Fruit fly (Drosophila melanogaster) ovary, adult (tissue): ENCODE results near the gene Irk3.

Experiments
- CG17801 ChIP-seq: fragments of 200-800 bp; optimal IDR thresholded peaks from 2 replicates; lab custom pipeline; 2019; ENCODE audit warnings: missing biosample characterization, mild to moderate bottlenecking, missing genetic modification characterization, moderate library complexity; ENCODE audit not compliant: partially characterized antibody

The Irk3 gene

DNA sequence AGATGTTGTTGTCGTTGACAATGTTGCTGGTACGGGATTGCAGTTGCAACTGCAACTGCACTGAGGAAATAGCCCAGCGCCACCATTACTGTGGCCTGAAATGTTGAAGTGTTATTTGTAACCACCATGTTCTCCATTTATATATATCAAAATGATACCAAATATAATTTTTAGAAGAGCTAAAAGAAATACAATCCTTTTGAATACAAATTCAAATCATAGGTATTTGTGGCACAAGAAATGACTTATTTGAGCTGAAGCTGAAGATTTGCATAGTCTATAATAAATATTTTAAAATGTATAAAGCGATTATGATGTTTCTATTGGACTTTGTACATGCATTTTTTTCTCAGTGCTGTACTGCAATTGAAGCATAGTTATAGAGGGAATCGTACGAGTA lies 6.0 kb upstream of the Irk3 start:
- TF ChIP-seq CG17801 (GFP tag; lab: Kevin White, UChicago): no peak

DNA sequence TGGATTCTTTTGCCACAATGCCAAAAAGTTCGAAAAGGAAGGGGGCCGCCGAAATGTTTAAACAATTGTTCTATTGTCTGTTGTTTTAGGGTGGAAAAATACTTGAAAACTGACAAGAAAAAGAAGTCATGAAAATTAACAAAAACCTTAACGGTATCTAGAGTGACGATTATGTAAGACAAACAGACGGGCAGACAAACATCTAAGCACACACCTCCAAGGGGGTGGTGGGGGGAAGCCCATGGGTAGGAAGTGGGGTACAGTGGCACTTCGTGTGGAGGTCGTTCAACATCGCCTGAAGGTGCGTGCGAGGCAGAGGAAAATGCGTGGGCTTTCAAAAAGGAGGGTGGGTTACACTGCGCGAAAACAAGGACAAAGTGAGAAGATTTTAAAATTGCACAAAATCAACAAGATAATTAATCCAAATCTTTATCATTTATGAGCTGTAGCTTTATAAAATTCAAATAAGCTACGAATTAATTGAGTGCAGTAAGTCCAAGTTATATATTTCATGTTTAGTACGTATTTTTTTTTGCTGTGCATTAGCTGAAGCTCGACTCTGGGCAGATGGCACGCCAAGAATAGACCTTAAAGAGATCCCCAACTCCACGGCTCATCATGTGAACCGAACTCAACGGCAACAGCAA lies 3.9 kb upstream of the Irk3 start:
- no peak for TF ChIP-seq CG17801 (GFP tag; lab: Kevin White, UChicago)

DNA sequence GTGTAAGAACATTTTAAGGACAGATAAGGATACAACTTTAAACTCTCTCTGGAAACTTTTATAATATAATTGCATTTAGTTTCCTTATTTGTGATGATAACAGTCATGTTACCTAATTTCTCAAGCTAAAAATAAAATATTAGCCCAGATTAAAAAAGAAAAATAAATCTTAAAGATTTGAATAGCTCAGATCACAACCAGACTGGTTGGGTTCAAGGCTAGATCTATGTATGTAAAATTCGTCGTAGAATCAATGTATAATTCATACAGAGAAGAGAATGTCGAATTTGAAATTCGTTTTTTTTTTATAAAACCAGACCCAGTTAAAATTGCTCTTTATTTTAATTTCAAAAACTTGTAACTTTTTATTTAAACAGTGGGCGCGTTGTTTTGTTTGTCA lies 538 bp upstream of the Irk3 start:
- TF ChIP-seq CG17801 (GFP tag; lab: Kevin White, UChicago): no peak

DNA sequence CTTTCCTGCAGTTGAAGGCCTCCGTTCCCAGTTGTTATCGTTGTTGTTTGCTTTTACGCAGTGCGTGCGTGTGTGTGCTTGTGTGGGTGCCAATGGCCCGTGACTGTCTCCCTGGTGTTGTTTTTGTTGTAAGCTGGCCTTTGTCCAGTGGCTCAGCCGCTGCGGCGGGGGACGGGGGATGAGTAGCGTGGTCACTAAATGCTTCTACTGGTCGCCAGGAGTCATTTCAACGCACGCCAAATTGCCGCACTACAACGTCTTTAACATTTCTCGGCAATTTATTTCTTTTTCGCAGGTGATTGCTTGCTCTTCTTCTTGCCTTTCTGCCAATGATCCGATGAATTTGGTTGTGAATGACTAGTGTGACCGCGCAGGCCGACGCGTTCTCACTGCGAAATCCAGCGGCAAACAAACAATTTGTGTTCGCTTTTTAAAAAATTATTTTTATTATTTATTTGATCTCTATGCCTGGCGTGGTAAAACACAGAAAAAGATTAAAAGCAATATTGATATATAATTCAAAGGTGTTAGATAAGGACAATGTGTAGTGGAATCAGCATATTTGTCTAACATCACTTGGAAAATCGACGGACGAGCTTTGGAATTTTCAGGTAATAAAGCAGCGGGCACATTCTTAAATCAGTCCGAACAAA lies 5.2 kb downstream of the Irk3 start, which contains the start of the genes Faf2 and Grip71:
Gene Faf2 (minus strand): TSS at position 450 of the 653 bp plus-strand sequence.
Gene Grip71 (plus strand): TSS at position 608 of the 653 bp plus-strand sequence.
- TF ChIP-seq CG17801 (GFP tag; lab: Kevin White, UChicago): peak; percentile 73

DNA sequence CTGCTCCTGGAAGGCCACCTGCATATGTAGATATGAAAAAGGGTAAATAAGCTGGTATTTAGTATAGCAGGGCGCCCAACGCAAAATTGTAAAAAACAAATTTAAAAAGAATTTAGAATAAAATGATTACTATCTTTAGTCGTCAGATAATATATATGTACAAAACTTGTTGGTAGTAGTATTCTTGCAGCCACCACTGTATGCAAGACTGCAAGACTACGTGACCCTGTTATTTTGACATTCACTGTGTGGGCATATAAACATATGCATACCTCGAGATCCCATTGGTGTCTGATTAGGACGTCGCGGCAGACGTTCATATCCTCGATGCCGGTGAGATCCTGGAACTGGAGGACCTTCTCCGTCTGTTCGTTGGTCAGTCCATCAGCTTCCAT lies 5.7 kb downstream of the Irk3 start:
- no peak for TF ChIP-seq CG17801 (GFP tag; lab: Kevin White, UChicago)

DNA sequence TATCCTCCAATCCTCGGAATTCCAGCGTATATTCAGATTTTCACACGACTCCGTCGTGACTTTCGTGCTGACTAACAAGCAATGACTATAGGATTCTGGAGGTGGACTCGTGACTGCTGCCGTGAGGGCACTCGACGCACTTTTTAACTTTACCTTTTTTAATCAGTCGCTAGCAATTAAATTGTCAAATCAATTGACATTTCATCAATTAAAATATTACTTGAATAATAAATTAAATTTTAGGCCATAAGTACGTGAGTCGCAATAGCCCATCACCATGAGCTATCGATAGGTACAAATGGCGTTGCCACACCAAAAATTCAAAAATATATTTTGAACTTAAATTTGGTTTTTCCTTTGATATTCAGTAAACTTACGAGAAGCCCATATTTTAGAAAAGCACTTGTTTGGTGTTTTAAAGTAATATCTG lies 7.9 kb downstream of the Irk3 start, which contains the start of gene Jwa:
Gene Jwa (minus strand): TSS at position 87 of the 430 bp plus-strand sequence.
- peak; percentile 73 for TF ChIP-seq CG17801 (GFP tag; lab: Kevin White, UChicago)

DNA sequence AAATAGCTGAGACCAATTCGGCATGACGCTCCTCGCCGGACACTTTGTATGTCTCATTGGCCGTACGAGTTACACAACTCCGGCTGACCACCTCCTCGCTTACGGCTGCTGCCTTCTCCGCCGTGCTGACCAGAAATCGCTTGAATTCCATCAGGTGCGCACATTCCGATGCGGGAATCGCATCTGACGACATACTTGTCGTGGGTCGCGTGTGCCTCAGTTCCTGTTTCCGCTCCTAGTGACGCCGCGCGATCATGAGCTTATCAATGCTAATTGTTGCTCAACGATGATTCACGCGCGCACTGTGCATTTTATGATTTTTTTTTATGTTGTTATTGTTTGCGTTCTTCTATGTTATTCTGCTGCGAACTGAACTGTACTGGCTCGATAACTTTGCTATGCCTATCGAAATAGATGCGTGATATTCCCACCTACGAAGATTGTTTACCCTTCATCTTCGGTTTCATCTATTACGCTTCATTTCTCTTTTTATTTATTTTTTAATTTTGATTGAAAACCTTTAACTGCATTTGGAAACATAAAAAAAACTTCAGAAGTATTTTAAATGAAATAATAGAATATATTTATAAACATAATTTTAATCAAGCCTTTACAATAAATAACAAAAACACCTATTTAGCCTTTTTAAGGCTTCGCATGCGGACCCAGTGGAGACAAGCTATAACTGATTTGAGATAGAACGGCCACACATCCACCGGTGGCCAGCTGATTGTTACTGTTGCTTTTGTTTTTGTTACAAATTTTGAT lies 10.6 kb downstream of the Irk3 start, which contains the start of the genes CG10376 and CG10343:
Gene CG10376 (minus strand): TSS at position 385 of the 768 bp plus-strand sequence.
Gene CG10343 (plus strand): TSS at position 753 of the 768 bp plus-strand sequence.
- TF ChIP-seq CG17801 (GFP tag; lab: Kevin White, UChicago): peak; percentile 69

DNA sequence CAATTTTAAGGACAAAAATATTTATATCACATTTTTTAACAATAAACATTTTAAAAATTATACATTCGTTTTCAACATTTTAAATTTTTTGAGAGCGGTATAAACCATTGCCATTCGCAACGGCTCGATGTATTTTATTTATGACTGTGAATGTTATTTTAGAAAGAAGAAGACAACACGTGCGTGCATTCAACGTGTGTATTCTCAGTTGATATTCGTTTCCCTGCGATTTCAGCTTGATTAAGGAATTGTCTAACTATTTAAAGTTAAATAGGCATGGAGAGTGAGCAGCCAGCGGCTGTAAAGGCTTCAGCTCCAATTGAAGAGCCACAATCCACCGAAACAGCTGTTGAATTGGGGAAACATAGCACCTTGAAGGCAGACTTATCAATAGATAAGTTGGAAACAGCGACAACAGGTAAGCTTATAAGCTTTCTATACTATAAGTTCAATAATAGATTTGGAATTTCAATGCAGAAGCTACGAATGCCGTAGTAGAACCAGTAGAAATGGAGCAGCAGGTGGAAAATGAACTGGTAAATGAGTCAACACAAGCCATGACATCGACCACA lies 14.9 kb downstream of the Irk3 start, which contains the start of gene CG10341:
Gene CG10341 (plus strand): TSS at position 156 of the 572 bp plus-strand sequence.
- peak; percentile 10 for TF ChIP-seq CG17801 (GFP tag; lab: Kevin White, UChicago)

DNA sequence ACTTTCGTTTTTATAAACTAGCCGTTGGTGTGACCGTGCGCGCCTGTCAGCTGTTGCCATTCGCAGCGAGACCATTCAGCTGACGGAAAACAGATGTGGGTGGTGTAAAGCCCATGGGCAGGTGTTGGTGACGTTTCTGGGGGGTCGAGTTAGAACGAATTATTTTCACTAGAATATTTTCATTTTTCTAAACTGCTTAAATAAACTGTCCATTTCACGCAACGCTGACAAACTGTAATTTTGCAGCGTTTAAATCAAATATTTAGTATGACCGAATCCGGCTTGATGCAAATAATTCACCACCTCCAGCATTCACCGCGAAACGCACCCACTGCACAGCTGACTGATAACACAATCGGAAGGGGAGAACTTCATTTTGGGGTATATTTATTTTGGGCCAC lies 18.1 kb downstream of the Irk3 start, which contains the start of the genes CG10383 and CG10338:
Gene CG10383 (minus strand): TSS at position 199 of the 401 bp plus-strand sequence.
Gene CG10338 (plus strand): TSS at position 261 of the 401 bp plus-strand sequence.
- TF ChIP-seq CG17801 (GFP tag; lab: Kevin White, UChicago): peak; percentile 68

DNA sequence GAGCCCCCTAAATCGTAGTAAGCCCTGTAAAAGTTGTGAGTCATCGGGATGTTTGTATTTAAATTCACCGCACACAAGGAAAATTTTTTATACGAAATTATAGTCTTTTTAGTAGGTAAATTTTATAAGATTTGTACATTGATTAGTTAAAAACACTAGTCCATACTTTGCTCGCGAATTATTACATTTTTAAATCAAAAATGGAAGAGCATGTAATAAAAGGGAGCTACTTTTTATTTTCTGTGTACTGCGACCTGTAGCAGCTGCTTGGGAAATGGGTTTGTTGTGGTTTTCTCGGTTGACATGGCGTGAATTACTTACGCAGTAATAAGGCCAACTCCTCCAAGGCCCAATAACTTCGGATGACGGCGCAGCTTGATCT lies 18.8 kb downstream of the Irk3 start:
- no peak for TF ChIP-seq CG17801 (GFP tag; lab: Kevin White, UChicago)

DNA sequence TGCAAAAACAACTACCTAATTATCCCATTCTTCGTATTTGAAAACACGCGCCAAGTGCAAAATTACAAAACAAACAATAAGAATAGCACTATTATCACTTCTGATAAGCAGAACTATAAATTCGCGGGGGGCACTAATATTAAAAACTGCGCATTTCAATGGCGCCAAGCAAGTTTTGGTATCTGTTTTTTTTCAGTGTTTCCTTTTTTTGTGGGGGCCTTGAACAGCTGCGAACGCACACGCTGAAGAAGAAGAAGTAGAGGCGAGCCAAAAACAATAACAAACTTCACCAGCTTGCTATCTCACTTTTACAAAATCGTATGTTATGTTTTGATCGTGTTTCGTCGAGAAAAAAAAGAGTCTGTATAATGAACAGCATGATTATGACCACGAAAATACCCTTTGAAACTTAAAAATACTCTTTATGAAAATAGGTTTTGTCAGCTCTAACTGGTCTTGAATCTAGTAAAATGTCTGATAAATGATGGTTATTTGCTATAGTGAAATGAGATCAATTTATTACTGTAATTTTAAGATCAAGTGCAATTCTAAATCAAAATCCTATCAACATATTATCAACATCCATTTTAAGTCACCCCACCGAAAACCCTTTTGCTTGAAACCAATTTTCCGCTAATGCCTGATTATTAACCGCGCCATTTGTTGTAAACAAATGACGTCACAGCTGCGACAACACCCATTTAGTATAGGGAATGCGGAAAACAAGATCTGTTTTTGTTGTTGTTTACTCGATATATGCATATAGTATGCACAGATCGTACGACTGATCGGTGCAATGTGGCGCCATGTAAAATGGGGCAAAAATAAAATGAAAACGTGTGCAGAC lies 19.4 kb downstream of the Irk3 start:
- peak; percentile 94 for TF ChIP-seq CG17801 (GFP tag; lab: Kevin White, UChicago)

DNA sequence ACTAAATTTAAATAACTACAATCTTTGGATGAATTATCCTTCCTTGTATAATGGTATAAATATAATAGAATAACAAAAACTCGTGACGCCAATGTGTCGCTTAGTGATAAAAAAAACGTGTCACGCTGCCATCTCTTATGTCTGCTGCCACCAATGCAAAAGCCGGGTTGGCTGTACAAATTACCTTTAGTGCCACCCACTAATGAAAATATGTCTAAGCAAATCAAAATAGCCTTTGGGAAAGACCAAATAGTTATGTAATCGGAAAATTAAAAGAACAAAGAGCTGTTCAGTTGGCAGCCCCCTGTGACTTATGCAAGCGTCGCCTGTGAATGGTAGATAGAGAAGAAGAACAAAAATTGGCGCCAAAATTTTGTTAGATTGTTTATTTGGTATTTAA lies 24.2 kb downstream of the Irk3 start, which contains the start of gene CG10336:
Gene CG10336 (plus strand): TSS at position 153 of the 400 bp plus-strand sequence.
- TF ChIP-seq CG17801 (GFP tag; lab: Kevin White, UChicago): no peak

DNA sequence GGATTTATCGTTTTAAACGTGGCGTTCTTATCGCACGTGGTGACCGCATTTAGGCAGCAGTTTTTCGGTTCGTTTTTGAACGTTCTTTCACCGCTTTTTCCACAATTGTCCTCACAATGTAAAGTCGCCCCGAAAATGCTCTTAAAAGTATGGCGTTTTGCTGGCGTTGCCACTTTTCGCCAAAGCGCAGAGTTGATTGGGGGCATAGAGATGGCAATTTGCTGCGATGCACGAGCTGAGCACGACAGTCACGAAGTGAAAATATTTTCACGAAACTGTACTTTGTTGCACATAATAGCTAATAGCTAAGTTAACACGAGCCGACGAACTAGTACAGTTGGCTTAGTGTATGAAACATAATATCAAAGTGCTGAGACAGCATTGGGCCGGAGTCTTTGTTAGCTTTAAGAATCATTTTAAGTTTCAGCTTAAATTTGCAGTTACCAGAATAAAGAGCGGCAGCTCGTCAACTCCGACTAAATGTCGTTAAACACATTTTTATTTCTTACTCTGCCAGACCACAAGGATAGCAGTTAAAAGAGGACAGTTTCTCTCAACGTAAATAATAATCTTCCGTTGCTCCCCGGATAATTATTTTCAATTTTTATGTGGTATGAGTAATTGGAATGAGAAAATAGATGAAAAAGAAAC lies 24.8 kb downstream of the Irk3 start, which contains the start of gene msl-1:
Gene msl-1 (minus strand): TSS at position 155 of the 651 bp plus-strand sequence.
- peak; percentile 0 for TF ChIP-seq CG17801 (GFP tag; lab: Kevin White, UChicago)
